Worm (Caenorhabditis elegans) whole organism, L2 larva: ENCODE measurements around the gene msp-32.

Experiments used
- ama-1 ChIP-seq: fragments of 150-350 bp; optimal IDR thresholded peaks from 2 replicates; lab custom pipeline; 2018; ENCODE audit warnings: inconsistent platforms
- mab-5 ChIP-seq: fragments of 150-350 bp; optimal IDR thresholded peaks from 2 replicates; lab custom pipeline; 2014; ENCODE audit warnings: missing biosample characterization, missing genetic modification characterization
- nhr-25 ChIP-seq: fragments of 150-350 bp; sonication (generic microtip); optimal IDR thresholded peaks from 3 replicates; lab custom pipeline; 2014; ENCODE audit warnings: missing biosample characterization, missing genetic modification characterization
- ztf-11 ChIP-seq: sonication (generic microtip); optimal IDR thresholded peaks from 2 replicates; lab custom pipeline; 2017; ENCODE audit warnings: missing biosample characterization, missing genetic modification characterization

ce11 chrII:4879629-4880028, 19.0 kb upstream of the msp-32 start, which contains the start of gene gst-6:
- TF ChIP-seq ztf-11 (tag; lab: Kevin White, UChicago) (no peak), ama-1 (no peak), nhr-25 (tag; lab: Kevin White, UChicago) (no peak), mab-5 (tag; lab: Kevin White, UChicago) (no peak)
